Fruit fly (Drosophila melanogaster): Measurements from ENCODE around the gene Rala.

Gene Rala

DNA sequence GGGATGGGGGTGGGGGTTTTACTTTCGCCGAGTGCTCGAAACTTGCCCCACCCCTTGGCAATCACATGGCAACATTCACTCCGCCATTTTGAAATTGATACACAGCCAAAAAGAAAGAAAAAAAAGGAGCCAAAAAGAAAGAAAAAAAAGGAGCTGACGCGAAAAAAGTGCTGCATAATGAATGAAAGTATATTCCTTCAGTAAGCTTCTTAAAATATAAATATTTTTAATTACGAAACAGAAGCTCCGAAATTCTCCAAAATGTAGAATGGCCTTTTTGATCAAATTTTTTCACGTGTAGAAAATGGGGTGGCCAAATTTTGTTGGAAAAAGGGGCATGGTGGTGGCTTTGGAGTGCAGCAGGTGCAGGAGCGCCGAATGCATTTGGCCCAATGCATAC is 48.8 kb upstream of the Rala start (continued):
- TF ChIP-seq CG14860 (GFP tag; IDR thresholded peaks at IDR 0.05; ENCODE audit: partially characterized antibody) (no peak), Oli (tag; optimal IDR thresholded peaks at IDR 0.05) (peak; percentile 12), Sox100B (GFP tag; optimal IDR thresholded peaks at IDR 0.05) (peak; percentile 16), Max (GFP tag; optimal IDR thresholded peaks at IDR 0.05) (no peak), CG10267 (tag; optimal IDR thresholded peaks at IDR 0.05) (peak; percentile 18), CG7556 (GFP tag; optimal IDR thresholded peaks at IDR 0.05) (peak; percentile 16), bab2 (GFP tag; optimal IDR thresholded peaks at IDR 0.05) (peak; percentile 1), pum (GFP tag; optimal IDR thresholded peaks at IDR 0.05) (no peak), kay (GFP tag; optimal IDR thresholded peaks at IDR 0.05) (no peak), Mad (GFP tag; optimal IDR thresholded peaks at IDR 0.05) (peak; percentile 9), CG15269 (tag; optimal IDR thresholded peaks at IDR 0.05) (peak; percentile 2), ci (GFP tag; IDR thresholded peaks at IDR 0.05) (no peak), CG11456 (GFP tag; IDR thresholded peaks at IDR 0.05) (no peak), pan (optimal IDR thresholded peaks at IDR 0.05) (no peak), pan (GFP tag; optimal IDR thresholded peaks at IDR 0.05 in 1 of 2, IDR thresholded peaks at IDR 0.05 in 1 of 2) (peak in 1 of 2 experiments; percentile 52), CG30403 (GFP tag; optimal IDR thresholded peaks at IDR 0.05) (peak; percentile 27), stc (GFP tag; IDR thresholded peaks at IDR 0.05) (peak; percentile 15; the same call in 1 of the 2 replicates), BtbVII (GFP tag; optimal IDR thresholded peaks at IDR 0.05) (no peak), CG6689 (GFP tag; IDR thresholded peaks at IDR 0.05) (peak; percentile 56), slbo (GFP tag; IDR thresholded peaks at IDR 0.05) (peak; percentile 33; the same call in 1 of the 2 replicates), CG32772 (GFP tag; IDR thresholded peaks at IDR 0.05) (0 out of 2 replicates have a peak, but pooled peaks have one; percentile 34), CG11504 (tag; optimal IDR thresholded peaks at IDR 0.05) (peak; percentile 56), CG13775 (GFP tag; optimal IDR thresholded peaks at IDR 0.05) (peak; percentile 10), ara (GFP tag; IDR thresholded peaks at IDR 0.05) (peak; percentile 31; the same call in 1 of the 2 replicates), CG10654 (GFP tag; optimal IDR thresholded peaks at IDR 0.05) (no peak), Rfx (GFP tag; IDR thresholded peaks at IDR 0.05) (0 out of 2 replicates have a peak, but pooled peaks have one; percentile 11), CG18262 (tag; optimal IDR thresholded peaks at IDR 0.05) (peak; percentile 41), CG13424 (tag; optimal IDR thresholded peaks at IDR 0.05) (peak; percentile 37), CoRest (tag; optimal IDR thresholded peaks at IDR 0.05) (peak; percentile 17), Awh (GFP tag; IDR thresholded peaks at IDR 0.05) (0 out of 2 replicates have a peak, but pooled peaks have one; percentile 31), gem (tag; optimal IDR thresholded peaks at IDR 0.05) (peak; percentile 62), lilli (GFP tag; optimal IDR thresholded peaks at IDR 0.05) (peak; percentile 32), bsh (GFP tag; optimal IDR thresholded peaks at IDR 0.05) (peak in 1 of 2 experiments; percentile 62), D (optimal IDR thresholded peaks at IDR 0.05) (no peak), D (GFP tag; optimal IDR thresholded peaks at IDR 0.05) (peak; percentile 49), CG2678 (tag; optimal IDR thresholded peaks at IDR 0.05) (peak; percentile 55), Aef1 (GFP tag; IDR thresholded peaks at IDR 0.05) (0 out of 3 replicates have a peak, but pooled peaks have one; percentile 10), Abd-B (GFP tag; optimal IDR thresholded peaks at IDR 0.05) (no peak), Hmr (GFP tag; optimal IDR thresholded peaks at IDR 0.05) (peak; percentile 19), CG10209 (GFP tag; optimal IDR thresholded peaks at IDR 0.05) (peak; percentile 29), ind (GFP tag; optimal IDR thresholded peaks at IDR 0.05) (peak; percentile 18), fd96Cb (tag; optimal IDR thresholded peaks at IDR 0.05) (peak; percentile 25), Ets65A (GFP tag) (peak; percentile 60), phol (tag; optimal IDR thresholded peaks at IDR 0.05) (peak; percentile 67), CG10979 (tag; optimal IDR thresholded peaks at IDR 0.05) (peak; percentile 56), D19A (tag; optimal IDR thresholded peaks at IDR 0.05) (peak; percentile 10), CG18599 (GFP tag; optimal IDR thresholded peaks at IDR 0.05) (peak; percentile 59), Vsx1 (GFP tag; optimal IDR thresholded peaks at IDR 0.05) (peak; percentile 0), CG2712 (tag; optimal IDR thresholded peaks at IDR 0.05) (peak; percentile 44), Chrac-16 (GFP tag; optimal IDR thresholded peaks at IDR 0.05) (peak; percentile 16)
